Worm (Caenorhabditis elegans) whole organism, L4 larva: ENCODE results near the gene F56B6.6.

Experiments used
- D1046.2 ChIP-seq: fragments of 200-800 bp; sonication (Bioruptor generic); IDR thresholded peaks from 2 replicates; pipeline ENCODE4 v1.3.6; 2022; ENCODE audit warnings: missing genetic modification characterization, missing compliant biosample characterization
- F37D6.2 ChIP-seq: sonication (generic microtip); optimal IDR thresholded peaks from 2 replicates; lab custom pipeline; 2016; ENCODE audit warnings: mild to moderate bottlenecking, missing genetic modification characterization, missing compliant biosample characterization
- F49E8.2 ChIP-seq: sonication (generic microtip); optimal IDR thresholded peaks from 2 replicates; lab custom pipeline; 2016; ENCODE audit warnings: missing compliant biosample characterization, mild to moderate bottlenecking, missing genetic modification characterization, borderline replicate concordance
- T20F7.1 ChIP-seq: fragments of 200-800 bp; sonication (Bioruptor generic); optimal IDR thresholded peaks from 2 replicates; lab custom pipeline; 2018; ENCODE audit warnings: mild to moderate bottlenecking, missing genetic modification characterization, missing compliant biosample characterization
- Y105C5A.15 ChIP-seq: fragments of 200-800 bp; sonication (Bioruptor generic); IDR thresholded peaks from 2 replicates; pipeline ENCODE4 v1.3.6; 2022; ENCODE audit warnings: missing genetic modification characterization, missing compliant biosample characterization
- Y48G9A.11 ChIP-seq: fragments of 200-800 bp; sonication (Bioruptor generic); IDR thresholded peaks from 2 replicates; pipeline ENCODE4 v1.3.6; 2022; ENCODE audit warnings: missing genetic modification reagents, missing genetic modification characterization, missing compliant biosample characterization
- Y5F2A.4 ChIP-seq: fragments of 200-800 bp; sonication (Bioruptor generic); optimal IDR thresholded peaks from 2 replicates; lab custom pipeline; 2018; ENCODE audit warnings: mild to moderate bottlenecking, missing genetic modification characterization, missing compliant biosample characterization
- Y75B8A.6 ChIP-seq: fragments of 200-800 bp; sonication (Bioruptor generic); IDR thresholded peaks from 2 replicates; pipeline ENCODE4 v1.3.6; 2022; ENCODE audit warnings: missing genetic modification reagents, missing genetic modification characterization, missing compliant biosample characterization
- ZK337.2 ChIP-seq: fragments of 200-800 bp; sonication (Bioruptor generic); IDR thresholded peaks from 2 replicates; pipeline ENCODE4 v1.3.6; 2022; ENCODE audit warnings: missing genetic modification reagents, missing genetic modification characterization, missing compliant biosample characterization
- ama-1 ChIP-seq: fragments of 150-350 bp; optimal IDR thresholded peaks from 2 replicates; lab custom pipeline; 2014; ENCODE audit warnings: inconsistent platforms, mixed read lengths
- ceh-20 ChIP-seq: fragments of 200-800 bp; sonication (Bioruptor generic); IDR thresholded peaks from 2 replicates; pipeline ENCODE4 v1.3.6; 2022; ENCODE audit warnings: missing genetic modification reagents, missing genetic modification characterization, missing compliant biosample characterization
- ceh-28 ChIP-seq: fragments of 150-350 bp; optimal IDR thresholded peaks from 2 replicates; lab custom pipeline; 2014; ENCODE audit warnings: missing biosample characterization, missing genetic modification reagents, missing genetic modification characterization
- ceh-44 ChIP-seq: fragments of 200-800 bp; sonication (Bioruptor generic); IDR thresholded peaks from 2 replicates; pipeline ENCODE4 v1.3.6; 2022; ENCODE audit warnings: missing genetic modification reagents, missing genetic modification characterization, missing compliant biosample characterization
- ceh-62 ChIP-seq: sonication (generic microtip); optimal IDR thresholded peaks from 2 replicates; lab custom pipeline; 2017; ENCODE audit warnings: missing biosample characterization, missing genetic modification characterization
- ceh-82 ChIP-seq: sonication (generic microtip); optimal IDR thresholded peaks from 2 replicates; lab custom pipeline; 2017; ENCODE audit warnings: missing biosample characterization, missing genetic modification characterization
- daf-19 ChIP-seq: fragments of 200-800 bp; sonication (Bioruptor generic); conservative IDR thresholded peaks from 2 replicates; pipeline ENCODE4 v1.3.6; 2022; ENCODE audit warnings: missing genetic modification characterization, missing compliant biosample characterization
- fkh-10 ChIP-seq: fragments of 150-350 bp; optimal IDR thresholded peaks from 2 replicates; lab custom pipeline; 2014; ENCODE audit warnings: missing biosample characterization, missing genetic modification reagents, missing genetic modification characterization
- gei-8 ChIP-seq: fragments of 200-800 bp; sonication (Bioruptor generic); optimal IDR thresholded peaks from 2 replicates; lab custom pipeline; 2018; ENCODE audit warnings: mild to moderate bottlenecking, missing genetic modification characterization, missing compliant biosample characterization
- hif-1 ChIP-seq, 2 experiments: sonication (generic microtip); optimal IDR thresholded peaks; 2 replicates each; lab custom pipeline; 2016 to 2017; ENCODE audit warnings: missing compliant biosample characterization in 2 of 2, missing genetic modification characterization in 2 of 2, missing genetic modification reagents in 2 of 2, missing genotype in 2 of 2, mild to moderate bottlenecking in 1 of 2
- hlh-11 ChIP-seq: fragments of 200-800 bp; sonication (Bioruptor generic); optimal IDR thresholded peaks from 2 replicates; lab custom pipeline; 2018; ENCODE audit warnings: mild to moderate bottlenecking, missing genetic modification characterization, missing compliant biosample characterization
- hmg-1.1 ChIP-seq: fragments of 200-800 bp; sonication (Bioruptor generic); IDR thresholded peaks from 2 replicates; pipeline ENCODE4 v1.3.6; 2022; ENCODE audit warnings: missing genetic modification reagents, missing genetic modification characterization, missing compliant biosample characterization
- lin-1 ChIP-seq: fragments of 200-800 bp; sonication (Bioruptor generic); IDR thresholded peaks from 2 replicates; pipeline ENCODE4 v1.3.6; 2022; ENCODE audit warnings: missing genetic modification reagents, missing genetic modification characterization, missing compliant biosample characterization
- lsy-2 ChIP-seq, 2 experiments: fragments of 150-350 bp in 1 of 2; sonication (generic microtip) in 1 of 2; optimal IDR thresholded peaks; 2 replicates each; lab custom pipeline; 2014 to 2017; ENCODE audit warnings: missing biosample characterization in 2 of 2, missing genetic modification characterization in 2 of 2
- madf-5 ChIP-seq, 2 experiments: fragments of 200-800 bp; sonication (Bioruptor generic); IDR thresholded peaks; 2 replicates each; pipeline ENCODE4 v1.3.6; 2022; ENCODE audit warnings: missing compliant biosample characterization in 2 of 2, missing genetic modification characterization in 2 of 2
- mdt-29 ChIP-seq: fragments of 200-800 bp; sonication (Bioruptor generic); IDR thresholded peaks from 2 replicates; pipeline ENCODE4 v1.3.6; 2022; ENCODE audit warnings: missing genetic modification reagents, missing genetic modification characterization, missing compliant biosample characterization
- mep-1 ChIP-seq: fragments of 150-350 bp; sonication (generic microtip); optimal IDR thresholded peaks from 3 replicates; lab custom pipeline; 2014; ENCODE audit warnings: missing biosample characterization, missing genetic modification characterization
- mes-2 ChIP-seq: sonication (generic microtip); optimal IDR thresholded peaks from 2 replicates; lab custom pipeline; 2016; ENCODE audit warnings: missing genotype, mild to moderate bottlenecking, missing genetic modification characterization, missing compliant biosample characterization; ENCODE audit not compliant: poor library complexity, severe bottlenecking
- mxl-2 ChIP-seq: fragments of 200-800 bp; sonication (Bioruptor generic); conservative IDR thresholded peaks from 2 replicates; pipeline ENCODE4 v1.3.6; 2022; ENCODE audit warnings: missing genetic modification reagents, missing genetic modification characterization, missing compliant biosample characterization
- mxl-3 ChIP-seq: fragments of 200-800 bp; sonication (Bioruptor generic); optimal IDR thresholded peaks from 2 replicates; lab custom pipeline; 2018; ENCODE audit warnings: mild to moderate bottlenecking, missing genetic modification characterization, missing compliant biosample characterization
- nhr-102 ChIP-seq: sonication (generic microtip); optimal IDR thresholded peaks from 2 replicates; lab custom pipeline; 2016; ENCODE audit warnings: mild to moderate bottlenecking, missing genetic modification characterization, moderate library complexity, missing compliant biosample characterization
- nhr-11 ChIP-seq: fragments of 150-350 bp; optimal IDR thresholded peaks from 2 replicates; lab custom pipeline; 2014; ENCODE audit warnings: missing biosample characterization, missing genetic modification characterization
- nhr-111 ChIP-seq: fragments of 200-800 bp; sonication (Bioruptor generic); optimal IDR thresholded peaks from 2 replicates; lab custom pipeline; 2018; ENCODE audit warnings: mild to moderate bottlenecking, missing genetic modification characterization, missing compliant biosample characterization
- nhr-237 ChIP-seq: sonication (generic microtip); optimal IDR thresholded peaks from 2 replicates; lab custom pipeline; 2017; ENCODE audit warnings: missing biosample characterization, missing genetic modification characterization
- nhr-41 ChIP-seq: fragments of 200-800 bp; sonication (Bioruptor generic); IDR thresholded peaks from 2 replicates; pipeline ENCODE4 v1.3.6; 2022; ENCODE audit warnings: missing genetic modification reagents, missing genetic modification characterization, missing compliant biosample characterization
- nhr-42 ChIP-seq: fragments of 200-800 bp; sonication (Bioruptor generic); IDR thresholded peaks from 2 replicates; pipeline ENCODE4 v1.3.6; 2022; ENCODE audit warnings: missing genetic modification characterization, missing compliant biosample characterization
- nhr-48 ChIP-seq: sonication (generic microtip); optimal IDR thresholded peaks from 2 replicates; lab custom pipeline; 2016; ENCODE audit warnings: mild to moderate bottlenecking, missing genetic modification characterization, missing compliant biosample characterization
- nhr-6 ChIP-seq: fragments of 150-350 bp; optimal IDR thresholded peaks from 2 replicates; lab custom pipeline; 2014; ENCODE audit warnings: missing biosample characterization, missing genetic modification characterization
- nhr-76 ChIP-seq: fragments of 150-350 bp; optimal IDR thresholded peaks from 2 replicates; lab custom pipeline; 2014; ENCODE audit warnings: missing biosample characterization, missing genetic modification characterization
- php-3 ChIP-seq: fragments of 200-800 bp; sonication (Bioruptor generic); IDR thresholded peaks from 2 replicates; pipeline ENCODE4 v1.3.6; 2022; ENCODE audit warnings: missing genetic modification reagents, missing genetic modification characterization, missing compliant biosample characterization
- pqm-1 ChIP-seq: sonication (generic microtip); optimal IDR thresholded peaks from 2 replicates; lab custom pipeline; 2017; ENCODE audit warnings: missing biosample characterization, missing genetic modification characterization
- rbr-2 ChIP-seq: sonication (generic microtip); optimal IDR thresholded peaks from 2 replicates; lab custom pipeline; 2016; ENCODE audit warnings: missing genotype, missing genetic modification characterization, missing compliant biosample characterization
- sdz-12 ChIP-seq: fragments of 200-800 bp; sonication (Bioruptor generic); optimal IDR thresholded peaks from 2 replicates; lab custom pipeline; 2018; ENCODE audit warnings: mild to moderate bottlenecking, missing genetic modification characterization, missing compliant biosample characterization
- tag-97 ChIP-seq: fragments of 200-800 bp; sonication (Bioruptor generic); IDR thresholded peaks from 2 replicates; pipeline ENCODE4 v1.3.6; 2022; ENCODE audit warnings: missing genetic modification characterization, missing compliant biosample characterization
- tra-1 ChIP-seq: fragments of 200-800 bp; sonication (Bioruptor generic); IDR thresholded peaks from 2 replicates; pipeline ENCODE4 v1.3.6; 2022; ENCODE audit warnings: missing genetic modification reagents, missing genetic modification characterization, missing compliant biosample characterization
- unc-62 ChIP-seq, 3 experiments: fragments of 150-350 bp in 1 of 3; sonication (generic microtip); optimal IDR thresholded peaks in 2 of 3; peaks in 1 of 3; 1 replicate in 1 of 3; 2 replicates in 2 of 3; lab custom pipeline; 2014 to 2017; ENCODE audit warnings: missing biosample characterization in 3 of 3, missing genetic modification characterization in 3 of 3, missing genetic modification reagents in 3 of 3, missing genotype in 1 of 3
- vab-7 ChIP-seq: fragments of 200-800 bp; sonication (Bioruptor generic); IDR thresholded peaks from 2 replicates; pipeline ENCODE4 v1.3.6; 2022; ENCODE audit warnings: missing genetic modification reagents, missing genetic modification characterization, missing compliant biosample characterization
- zag-1 ChIP-seq: fragments of 150-350 bp; optimal IDR thresholded peaks from 2 replicates; lab custom pipeline; 2014; ENCODE audit warnings: missing biosample characterization, missing genetic modification characterization
- zfp-3 ChIP-seq: fragments of 200-800 bp; sonication (Bioruptor generic); conservative IDR thresholded peaks from 2 replicates; pipeline ENCODE4 v1.3.6; 2022; ENCODE audit warnings: missing genetic modification reagents, missing genetic modification characterization, missing compliant biosample characterization

The F56B6.6 gene

ce11 chrX:3532919-3533318 lies at the start of gene F56B6.6:
F56B6.6 (minus strand) TSS chrX:3533019.
- TF ChIP-seq Y48G9A.11 (GFP tag; lab: Robert Waterston, UW), result no peak
- TF ChIP-seq fkh-10 (GFP tag; lab: Kevin White, UChicago), result no peak
- no peak for TF ChIP-seq nhr-102 (tag; lab: Kevin White, UChicago)
- TF ChIP-seq sdz-12 (GFP tag; lab: Kevin White, UChicago), result no peak
- no peak for TF ChIP-seq ceh-28
- no peak for TF ChIP-seq mep-1 (tag; lab: Kevin White, UChicago)
- no peak for TF ChIP-seq nhr-6
- TF ChIP-seq tra-1, result no peak
- no peak for TF ChIP-seq nhr-41 (GFP tag; lab: Robert Waterston, UW)
- no peak for TF ChIP-seq nhr-11 (tag; lab: Kevin White, UChicago)
- TF ChIP-seq nhr-237 (tag; lab: Kevin White, UChicago), result no peak
- no peak for TF ChIP-seq ceh-82 (tag; lab: Kevin White, UChicago)
- TF ChIP-seq ceh-20 (GFP tag; lab: Robert Waterston, UW), result no peak
- TF ChIP-seq zag-1 (tag; lab: Kevin White, UChicago), result no peak
- TF ChIP-seq ceh-44 (GFP tag; lab: Robert Waterston, UW), result no peak

- TF ChIP-seq pqm-1 (tag; lab: Kevin White, UChicago), result no peak
- TF ChIP-seq tag-97 (GFP tag; lab: Robert Waterston, UW), result no peak
- TF ChIP-seq F49E8.2, result no peak
- TF ChIP-seq nhr-42 (GFP tag; lab: Robert Waterston, UW), result no peak
- no peak for TF ChIP-seq Y5F2A.4
- no peak for TF ChIP-seq unc-62 (GFP tag; optimal IDR thresholded peaks at IDR 0.05 in 1 of 2; lab: Kevin White, UChicago)
- no peak for TF ChIP-seq unc-62 (tag; optimal IDR thresholded peaks at IDR 0.05; lab: Kevin White, UChicago)
- TF ChIP-seq php-3 (GFP tag; lab: Robert Waterston, UW), result no peak
- TF ChIP-seq mes-2 (tag; lab: Kevin White, UChicago), result no peak
- no peak for TF ChIP-seq ceh-62 (tag; lab: Kevin White, UChicago)
- no peak for TF ChIP-seq ZK337.2
- no peak for TF ChIP-seq madf-5 (GFP tag; IDR thresholded peaks at IDR 0.05; lab: Robert Waterston, UW)
- no peak for TF ChIP-seq nhr-237 (tag; lab: Kevin White, UChicago)
- TF ChIP-seq mxl-3 (GFP tag; lab: Kevin White, UChicago), result no peak
- TF ChIP-seq mdt-29 (GFP tag; lab: Robert Waterston, UW), result no peak
- no peak for TF ChIP-seq mxl-2 (GFP tag; lab: Robert Waterston, UW)
- no peak for TF ChIP-seq T20F7.1 (GFP tag; lab: Kevin White, UChicago)
Observed at ce11 chrX:3581813-3582212, 49.0 kb upstream of the F56B6.6 start.

- TF ChIP-seq gei-8 (GFP tag; lab: Kevin White, UChicago) (no peak), nhr-76 (tag; lab: Kevin White, UChicago) (no peak), tag-97 (GFP tag; lab: Robert Waterston, UW) (no peak), hif-1 (tag; optimal IDR thresholded peaks at IDR 0.05; lab: Kevin White, UChicago) (no peak), Y48G9A.11 (GFP tag; lab: Robert Waterston, UW) (no peak), lin-1 (no peak), php-3 (GFP tag; lab: Robert Waterston, UW) (peak; percentile 85), ZK337.2 (no peak), zfp-3 (GFP tag; lab: Robert Waterston, UW) (no peak), sdz-12 (GFP tag; lab: Kevin White, UChicago) (no peak), hlh-11 (peak; percentile 82), ama-1 (no peak), Y105C5A.15 (GFP tag; lab: Robert Waterston, UW) (no peak), F37D6.2 (tag; lab: Kevin White, UChicago) (no peak), zag-1 (tag; lab: Kevin White, UChicago) (no peak), lsy-2 (tag; optimal IDR thresholded peaks at IDR 0.05; lab: Kevin White, UChicago) (no peak), vab-7 (no peak), madf-5 (GFP tag; IDR thresholded peaks at IDR 0.05; lab: Robert Waterston, UW) (no peak), rbr-2 (tag; lab: Kevin White, UChicago) (no peak), nhr-48 (tag; lab: Kevin White, UChicago) (peak; percentile 47), Y75B8A.6 (no peak), D1046.2 (GFP tag; lab: Robert Waterston, UW) (no peak), T20F7.1 (GFP tag; lab: Kevin White, UChicago) (peak; percentile 39), nhr-111 (GFP tag; lab: Kevin White, UChicago) (no peak), daf-19 (no peak), hmg-1.1 (GFP tag; lab: Robert Waterston, UW) (no peak)
Observed at ce11 chrX:3576239-3576638, 43.4 kb upstream of the F56B6.6 start, which contains the start of gene ckc-1. ckc-1 (plus strand) TSS chrX:3576606.
